Fruit fly (Drosophila melanogaster) whole organism, embryonic: ENCODE results near the gene Fit2.
A peak's percentile ranks its signal among the peaks of the same experiment; 100 is the strongest.

ENCODE experiments used
- B-H1 ChIP-seq: fragments of 200-800 bp; sonication (Bioruptor generic); IDR thresholded peaks from 3 replicates; pipeline ENCODE4 v1.3.6; 2022; ENCODE audit warnings: missing biosample characterization, missing genetic modification characterization
- BEAF-32 ChIP-seq: fragments of 200-800 bp; sonication (Bioruptor generic); optimal IDR thresholded peaks from 3 replicates; lab custom pipeline; 2017; ENCODE audit warnings: missing biosample characterization, missing genetic modification characterization, mild to moderate bottlenecking, moderate library complexity, missing genetic modification reagents
- C15 ChIP-seq: fragments of 200-800 bp; sonication (Bioruptor generic); IDR thresholded peaks from 3 replicates; pipeline ENCODE4 v1.3.6; 2022; ENCODE audit warnings: missing biosample characterization, missing genetic modification characterization
- CG10267 ChIP-seq: fragments of 200-800 bp; sonication (Bioruptor generic); optimal IDR thresholded peaks from 2 replicates; lab custom pipeline; 2018; ENCODE audit warnings: missing biosample characterization, mild to moderate bottlenecking, missing genetic modification characterization, moderate library complexity
- CG11093 ChIP-seq: fragments of 200-800 bp; sonication (Bioruptor generic); IDR thresholded peaks from 3 replicates; pipeline ENCODE4 v1.3.6; 2022; ENCODE audit warnings: missing biosample characterization, missing genetic modification characterization
- CG11456 ChIP-seq: fragments of 200-800 bp; sonication (Bioruptor generic); IDR thresholded peaks from 3 replicates; pipeline ENCODE4 v1.3.6; 2022; ENCODE audit warnings: missing biosample characterization, missing genetic modification characterization
- CG11504 ChIP-seq: fragments of 200-800 bp; sonication (Bioruptor generic); optimal IDR thresholded peaks from 3 replicates; lab custom pipeline; 2019; ENCODE audit warnings: missing biosample characterization, mild to moderate bottlenecking, missing genetic modification characterization, moderate library complexity
- CG13624 ChIP-seq: fragments of 200-800 bp; sonication (Bioruptor generic); optimal IDR thresholded peaks from 2 replicates; lab custom pipeline; 2016; ENCODE audit warnings: missing biosample characterization, missing genetic modification characterization
- CG14860 ChIP-seq: fragments of 200-800 bp; sonication (Bioruptor generic); IDR thresholded peaks from 3 replicates; pipeline ENCODE4 v1.3.6; 2022; ENCODE audit warnings: missing biosample characterization, missing genetic modification characterization; ENCODE audit not compliant: partially characterized antibody
- CG17361 ChIP-seq: fragments of 200-800 bp; sonication (Bioruptor generic); IDR thresholded peaks from 3 replicates; pipeline ENCODE4 v1.3.6; 2022; ENCODE audit warnings: missing biosample characterization, missing genetic modification characterization
- CG2678 ChIP-seq: fragments of 200-800 bp; sonication (Bioruptor generic); optimal IDR thresholded peaks from 3 replicates; lab custom pipeline; 2019; ENCODE audit warnings: missing biosample characterization, mild to moderate bottlenecking, missing genetic modification characterization, moderate library complexity
- CG3163 ChIP-seq: fragments of 200-800 bp; sonication (Bioruptor generic); optimal IDR thresholded peaks from 3 replicates; lab custom pipeline; 2016; ENCODE audit warnings: missing biosample characterization, missing genetic modification characterization
- CG32772 ChIP-seq: fragments of 200-800 bp; sonication (Bioruptor generic); IDR thresholded peaks from 2 replicates; pipeline ENCODE4 v1.3.6; 2022; ENCODE audit warnings: missing biosample characterization, missing genetic modification characterization
- CG3995 ChIP-seq: fragments of 200-800 bp; sonication (Bioruptor generic); optimal IDR thresholded peaks from 3 replicates; lab custom pipeline; 2016; ENCODE audit warnings: missing biosample characterization, missing genetic modification characterization
- CG4360 ChIP-seq: fragments of 200-800 bp; sonication (Bioruptor generic); IDR thresholded peaks from 2 replicates; pipeline ENCODE4 v1.3.6; 2022; ENCODE audit warnings: missing biosample characterization, missing genetic modification characterization
- CG8290 ChIP-seq, 3 experiments: fragments of 200-800 bp; sonication (Bioruptor generic); optimal IDR thresholded peaks; 2 replicates each; lab custom pipeline; 2016 to 2019; ENCODE audit warnings: missing biosample characterization in 3 of 3, missing genetic modification characterization in 3 of 3, mild to moderate bottlenecking in 2 of 3, moderate library complexity in 1 of 3
- CG8765 ChIP-seq: fragments of 200-800 bp; sonication (Bioruptor generic); IDR thresholded peaks from 2 replicates; pipeline ENCODE4 v1.3.6; 2022; ENCODE audit warnings: missing biosample characterization, missing genetic modification characterization
- Dfd ChIP-seq, 2 experiments: fragments of >200 bp; optimal IDR thresholded peaks; 2 replicates each; lab custom pipeline; 2017; ENCODE audit warnings: missing biosample characterization in 2 of 2, missing genetic modification characterization in 2 of 2
- H15 ChIP-seq: fragments of 200-800 bp; sonication (Bioruptor generic); IDR thresholded peaks from 3 replicates; pipeline ENCODE4 v1.3.6; 2022; ENCODE audit warnings: missing biosample characterization, missing genetic modification characterization
- Lim3 ChIP-seq: fragments of 200-800 bp; sonication (Bioruptor generic); IDR thresholded peaks from 2 replicates; pipeline ENCODE4 v1.3.6; 2022; ENCODE audit warnings: missing biosample characterization, missing genetic modification characterization
- NK7.1 ChIP-seq: fragments of 200-800 bp; sonication (Bioruptor generic); optimal IDR thresholded peaks from 3 replicates; lab custom pipeline; 2016; ENCODE audit warnings: missing biosample characterization, missing genetic modification characterization
- NfI ChIP-seq: fragments of 200-800 bp; sonication (Bioruptor generic); optimal IDR thresholded peaks from 3 replicates; lab custom pipeline; 2018; ENCODE audit warnings: missing biosample characterization, mild to moderate bottlenecking, missing genetic modification characterization, moderate library complexity
- Oaz ChIP-seq: fragments of 200-800 bp; sonication (Bioruptor generic); IDR thresholded peaks from 2 replicates; pipeline ENCODE4 v1.3.6; 2022; ENCODE audit warnings: missing biosample characterization, missing genetic modification characterization
- Optix ChIP-seq: fragments of 200-800 bp; sonication (Bioruptor generic); IDR thresholded peaks from 3 replicates; pipeline ENCODE4 v1.3.6; 2022; ENCODE audit warnings: missing biosample characterization, missing genetic modification characterization
- Ptx1 ChIP-seq: fragments of 200-800 bp; sonication (Bioruptor generic); IDR thresholded peaks from 2 replicates; pipeline ENCODE4 v1.3.6; 2022; ENCODE audit warnings: missing biosample characterization, missing genetic modification characterization
- Rfx ChIP-seq: fragments of 200-800 bp; sonication (Bioruptor generic); IDR thresholded peaks from 2 replicates; pipeline ENCODE4 v1.3.6; 2022; ENCODE audit warnings: missing biosample characterization, missing genetic modification characterization
- Scr ChIP-seq: fragments of 200-800 bp; sonication (Bioruptor generic); IDR thresholded peaks from 2 replicates; pipeline ENCODE4 v1.3.6; 2022; ENCODE audit warnings: missing biosample characterization, missing genetic modification characterization; ENCODE audit not compliant: partially characterized antibody
- Vsx1 ChIP-seq: fragments of 200-800 bp; sonication (Bioruptor generic); optimal IDR thresholded peaks from 2 replicates; lab custom pipeline; 2017; ENCODE audit warnings: missing biosample characterization, mild to moderate bottlenecking, missing genetic modification characterization, missing genetic modification reagents
- amos ChIP-seq: fragments of 200-800 bp; sonication (Bioruptor generic); IDR thresholded peaks from 2 replicates; pipeline ENCODE4 v1.3.6; 2022; ENCODE audit warnings: missing biosample characterization, missing genetic modification characterization; ENCODE audit not compliant: partially characterized antibody
- btn ChIP-seq: fragments of 200-800 bp; sonication (Bioruptor generic); optimal IDR thresholded peaks from 2 replicates; lab custom pipeline; 2016; ENCODE audit warnings: missing biosample characterization, missing genetic modification characterization
- cg ChIP-seq: fragments of 200-800 bp; sonication (Bioruptor generic); optimal IDR thresholded peaks from 3 replicates; lab custom pipeline; 2019; ENCODE audit warnings: missing biosample characterization, mild to moderate bottlenecking, missing genetic modification characterization, moderate library complexity
- chm ChIP-seq: fragments of 200-800 bp; sonication (Bioruptor generic); IDR thresholded peaks from 2 replicates; pipeline ENCODE4 v1.3.6; 2022; ENCODE audit warnings: missing biosample characterization, missing genetic modification characterization
- ci ChIP-seq: fragments of 200-800 bp; sonication (Bioruptor generic); IDR thresholded peaks from 3 replicates; pipeline ENCODE4 v1.3.6; 2022; ENCODE audit warnings: missing biosample characterization, missing genetic modification characterization
- da ChIP-seq: fragments of 200-800 bp; sonication (Bioruptor generic); optimal IDR thresholded peaks from 2 replicates; lab custom pipeline; 2016; ENCODE audit warnings: missing biosample characterization, missing genetic modification characterization
- dpn ChIP-seq, 2 experiments: fragments of 200-800 bp; sonication (Bioruptor generic); optimal IDR thresholded peaks; 3 replicates each; lab custom pipeline; 2016; ENCODE audit warnings: missing biosample characterization in 2 of 2, missing genetic modification characterization in 2 of 2
- fd3F ChIP-seq: fragments of 200-800 bp; sonication (Bioruptor generic); optimal IDR thresholded peaks from 2 replicates; lab custom pipeline; 2018; ENCODE audit warnings: missing biosample characterization, mild to moderate bottlenecking, missing genetic modification characterization, moderate library complexity
- gcm2 ChIP-seq: fragments of 200-800 bp; sonication (Bioruptor generic); optimal IDR thresholded peaks from 2 replicates; lab custom pipeline; 2016; ENCODE audit warnings: missing biosample characterization, missing genetic modification characterization
- gsb-n ChIP-seq: fragments of 200-800 bp; sonication (Bioruptor generic); optimal IDR thresholded peaks from 3 replicates; lab custom pipeline; 2018; ENCODE audit warnings: missing biosample characterization, mild to moderate bottlenecking, missing genetic modification characterization
- hbn ChIP-seq: fragments of 200-800 bp; sonication (Bioruptor generic); IDR thresholded peaks from 2 replicates; pipeline ENCODE4 v1.3.6; 2022; ENCODE audit warnings: missing biosample characterization, missing genetic modification characterization; ENCODE audit not compliant: partially characterized antibody
- lmd ChIP-seq: fragments of 200-800 bp; sonication (Bioruptor generic); IDR thresholded peaks from 2 replicates; pipeline ENCODE4 v1.3.6; 2022; ENCODE audit warnings: missing biosample characterization, missing genetic modification characterization
- mam ChIP-seq: fragments of 200-800 bp; sonication (Bioruptor generic); optimal IDR thresholded peaks from 3 replicates; lab custom pipeline; 2016; ENCODE audit warnings: missing biosample characterization, missing genetic modification characterization
- mld ChIP-seq: fragments of 200-800 bp; sonication (Bioruptor generic); IDR thresholded peaks from 3 replicates; pipeline ENCODE4 v1.3.6; 2022; ENCODE audit warnings: missing biosample characterization, missing genetic modification characterization; ENCODE audit not compliant: partially characterized antibody
- nerfin-1 ChIP-seq: fragments of 200-800 bp; sonication (Bioruptor generic); optimal IDR thresholded peaks from 3 replicates; lab custom pipeline; 2019; ENCODE audit warnings: missing biosample characterization, mild to moderate bottlenecking, missing genetic modification characterization, moderate library complexity
- pita ChIP-seq: fragments of 200-800 bp; sonication (Bioruptor generic); optimal IDR thresholded peaks from 2 replicates; lab custom pipeline; 2017; ENCODE audit warnings: missing biosample characterization, mild to moderate bottlenecking, missing genetic modification characterization
- seq ChIP-seq: fragments of 200-800 bp; sonication (Bioruptor generic); IDR thresholded peaks from 2 replicates; pipeline ENCODE4 v1.3.6; 2022; ENCODE audit warnings: missing biosample characterization, missing genetic modification characterization
- tap ChIP-seq: fragments of 200-800 bp; optimal IDR thresholded peaks from 3 replicates; lab custom pipeline; 2019; ENCODE audit warnings: missing biosample characterization, mild to moderate bottlenecking, missing genetic modification characterization, moderate library complexity
- tgo ChIP-seq: fragments of 200-800 bp; sonication (Bioruptor generic); IDR thresholded peaks from 3 replicates; pipeline ENCODE4 v1.3.6; 2022; ENCODE audit warnings: missing biosample characterization, missing genetic modification characterization
- vfl ChIP-seq: fragments of 200-800 bp; sonication (Bioruptor generic); optimal IDR thresholded peaks from 2 replicates; lab custom pipeline; 2016; ENCODE audit warnings: missing biosample characterization, missing genetic modification characterization
- zen2 ChIP-seq: fragments of 200-800 bp; sonication (Bioruptor generic); IDR thresholded peaks from 3 replicates; pipeline ENCODE4 v1.3.6; 2022; ENCODE audit warnings: missing biosample characterization, missing genetic modification characterization; ENCODE audit not compliant: partially characterized antibody
- zfh2 ChIP-seq: fragments of 200-800 bp; sonication (Bioruptor generic); optimal IDR thresholded peaks from 2 replicates; lab custom pipeline; 2016; ENCODE audit warnings: missing biosample characterization, missing genetic modification characterization

Gene Fit2

dm6 chr3L:17050661-17051452 is 26.7 kb downstream of the Fit2 start (continued):
- TF ChIP-seq CG11456 (GFP tag; lab: Robert Waterston, UW) = no peak
- TF ChIP-seq Scr = 0 out of 2 replicates have a peak, but pooled peaks have one; percentile 16
- no peak for TF ChIP-seq CG32772 (GFP tag; lab: Robert Waterston, UW)
- no peak for TF ChIP-seq pita (GFP tag; lab: Kevin White, UChicago)
- no peak for TF ChIP-seq mam (GFP tag; lab: Kevin White, UChicago)
- TF ChIP-seq CG2678 (tag; lab: Kevin White, UChicago) = no peak
- TF ChIP-seq tap (tag; lab: Kevin White, UChicago) = no peak
- TF ChIP-seq dpn (GFP tag; optimal IDR thresholded peaks at IDR 0.05; lab: Kevin White, UChicago) = no peak
- peak; percentile 15 for TF ChIP-seq BEAF-32 (GFP tag; lab: Kevin White, UChicago)
- no peak for TF ChIP-seq CG13624
- no peak for TF ChIP-seq CG3995 (GFP tag; lab: Kevin White, UChicago)
- TF ChIP-seq Ptx1 = no peak
- TF ChIP-seq gsb-n (tag; lab: Kevin White, UChicago) = no peak
- no peak for TF ChIP-seq CG14860 (GFP tag; lab: Robert Waterston, UW)
- no peak for TF ChIP-seq lmd (GFP tag; lab: Robert Waterston, UW)
- no peak for TF ChIP-seq NK7.1 (GFP tag; lab: Kevin White, UChicago)
- no peak for TF ChIP-seq btn (GFP tag; lab: Kevin White, UChicago)
- no peak for TF ChIP-seq chm (GFP tag; lab: Robert Waterston, UW)
- no peak for TF ChIP-seq NfI (GFP tag; lab: Kevin White, UChicago)
- TF ChIP-seq gcm2 (GFP tag; lab: Kevin White, UChicago) = no peak
- TF ChIP-seq zen2 = no peak
- TF ChIP-seq hbn = no peak
- TF ChIP-seq nerfin-1 (tag; lab: Kevin White, UChicago) = no peak
- TF ChIP-seq CG8290 (GFP tag; optimal IDR thresholded peaks at IDR 0.05; lab: Kevin White, UChicago) = no peak
- no peak for TF ChIP-seq CG8290 (tag; optimal IDR thresholded peaks at IDR 0.05; lab: Kevin White, UChicago)
- TF ChIP-seq Oaz (GFP tag; lab: Robert Waterston, UW) = no peak
- TF ChIP-seq tgo = no peak
- TF ChIP-seq mld (GFP tag; lab: Robert Waterston, UW) = no peak
- no peak for TF ChIP-seq B-H1 (GFP tag; lab: Robert Waterston, UW)
- TF ChIP-seq C15 (GFP tag; lab: Robert Waterston, UW) = no peak
- peak; percentile 97 for TF ChIP-seq CG4360 (GFP tag; lab: Robert Waterston, UW)
- TF ChIP-seq seq (GFP tag; lab: Robert Waterston, UW) = no peak
- TF ChIP-seq da = no peak
- no peak for TF ChIP-seq Optix
- TF ChIP-seq CG3163 = no peak
- TF ChIP-seq CG11093 (GFP tag; lab: Robert Waterston, UW) = no peak
- no peak for TF ChIP-seq cg (GFP tag; lab: Kevin White, UChicago)
- TF ChIP-seq fd3F = no peak
- no peak for TF ChIP-seq CG17361 (GFP tag; lab: Robert Waterston, UW)
- no peak for TF ChIP-seq H15
- no peak for TF ChIP-seq ci
- no peak for TF ChIP-seq vfl (GFP tag; lab: Kevin White, UChicago)
- TF ChIP-seq Rfx = peak; percentile 37; the same call in 1 of the 2 replicates
- TF ChIP-seq CG8765 (GFP tag; lab: Robert Waterston, UW) = no peak
- no peak for TF ChIP-seq amos (GFP tag; lab: Robert Waterston, UW)
- TF ChIP-seq CG10267 (tag; lab: Kevin White, UChicago) = no peak
- no peak for TF ChIP-seq Lim3 (GFP tag; lab: Robert Waterston, UW)
- TF ChIP-seq Dfd (GFP tag; optimal IDR thresholded peaks at IDR 0.05; lab: Kevin White, UChicago) = no peak
- TF ChIP-seq zfh2 (GFP tag; lab: Kevin White, UChicago) = no peak
- TF ChIP-seq CG11504 (tag; lab: Kevin White, UChicago) = no peak
- TF ChIP-seq Vsx1 = no peak
